Fruit fly (Drosophila melanogaster): ENCODE measurements around the gene Met.

Met gene

dm6 chrX:11622649-11623425 is 6.9 kb downstream of the Met start (continued):
- no peak for TF ChIP-seq gt (GFP tag; IDR thresholded peaks at IDR 0.05)
- no peak for TF ChIP-seq zf30C (GFP tag; optimal IDR thresholded peaks at IDR 0.05)
- peak; percentile 18 for TF ChIP-seq CG13894 (tag; optimal IDR thresholded peaks at IDR 0.05)
- TF ChIP-seq Tbp (GFP tag; optimal IDR thresholded peaks at IDR 0.05): no peak
- TF ChIP-seq CG14965 (GFP tag; optimal IDR thresholded peaks at IDR 0.05; ENCODE audit: borderline replicate concordance): no peak
- peak; percentile 51 for TF ChIP-seq CG17568 (GFP tag; optimal IDR thresholded peaks at IDR 0.05)
- TF ChIP-seq Dad (GFP tag; optimal IDR thresholded peaks at IDR 0.05): peak; percentile 65
- TF ChIP-seq Pdp1 (GFP tag; optimal IDR thresholded peaks at IDR 0.05): peak in 1 of 2 experiments; percentile 72
- no peak for TF ChIP-seq CG3065 (GFP tag; optimal IDR thresholded peaks at IDR 0.05)
- TF ChIP-seq so (GFP tag; IDR thresholded peaks at IDR 0.05): peak; percentile 65; the same call in 2 of the 3 replicates
- peak; percentile 53 for TF ChIP-seq ab (GFP tag; optimal IDR thresholded peaks at IDR 0.05)
- TF ChIP-seq MTF-1 (GFP tag; optimal IDR thresholded peaks at IDR 0.05; ENCODE audit: borderline replicate concordance): peak; percentile 56
- peak; percentile 90 for TF ChIP-seq slbo (GFP tag; IDR thresholded peaks at IDR 0.05)
- TF ChIP-seq CHES-1-like (GFP tag; optimal IDR thresholded peaks at IDR 0.05): peak; percentile 67
- peak; percentile 79 for TF ChIP-seq HLH3B (GFP tag; IDR thresholded peaks at IDR 0.05)
- TF ChIP-seq Dp (GFP tag; optimal IDR thresholded peaks at IDR 0.05): no peak
- peak; percentile 65 for TF ChIP-seq ems (GFP tag; optimal IDR thresholded peaks at IDR 0.05)
- peak; percentile 71 for TF ChIP-seq CG17385 (GFP tag; optimal IDR thresholded peaks at IDR 0.05)
- TF ChIP-seq CG3281 (GFP tag; optimal IDR thresholded peaks at IDR 0.05): peak; percentile 70
- TF ChIP-seq CG16863 (GFP tag; optimal IDR thresholded peaks at IDR 0.05): peak; percentile 67
- peak; percentile 42; the same call in 2 of the 3 replicates for TF ChIP-seq croc (GFP tag; conservative IDR thresholded peaks at IDR 0.05)
- TF ChIP-seq Lim3 (GFP tag; IDR thresholded peaks at IDR 0.05): no peak
- peak; percentile 79 for TF ChIP-seq CG32532 (GFP tag; IDR thresholded peaks at IDR 0.05)
- no peak for TF ChIP-seq CG30431 (GFP tag; optimal IDR thresholded peaks at IDR 0.05)
- TF ChIP-seq CG14050 (GFP tag; IDR thresholded peaks at IDR 0.05): peak; percentile 76
- TF ChIP-seq ftz-f1 (GFP tag; optimal IDR thresholded peaks at IDR 0.05): peak; percentile 0
- TF ChIP-seq da (GFP tag; optimal IDR thresholded peaks at IDR 0.05): no peak
- no peak for TF ChIP-seq CG17912 (GFP tag; optimal IDR thresholded peaks at IDR 0.05)
- TF ChIP-seq vfl (GFP tag; optimal IDR thresholded peaks at IDR 0.05): peak; percentile 57
- no peak for TF ChIP-seq sqz (GFP tag; optimal IDR thresholded peaks at IDR 0.05)
- peak; percentile 44; the same call in 1 of the 2 replicates for TF ChIP-seq peb (GFP tag; IDR thresholded peaks at IDR 0.05)
- TF ChIP-seq Dip2 (GFP tag; IDR thresholded peaks at IDR 0.05): no peak
- peak; percentile 77 for TF ChIP-seq grau (tag; optimal IDR thresholded peaks at IDR 0.05)
- peak; percentile 23 for TF ChIP-seq CG3838 (GFP tag; optimal IDR thresholded peaks at IDR 0.05)
- no peak for TF ChIP-seq fd64A (GFP tag; optimal IDR thresholded peaks at IDR 0.05)
- TF ChIP-seq Spps (tag; optimal IDR thresholded peaks at IDR 0.05): no peak
- no peak for TF ChIP-seq YL-1 (GFP tag; optimal IDR thresholded peaks at IDR 0.05)
- TF ChIP-seq CG12071 (GFP tag; optimal IDR thresholded peaks at IDR 0.05): peak; percentile 74
- peak; percentile 53 for TF ChIP-seq NC2β (GFP tag; optimal IDR thresholded peaks at IDR 0.05)
- TF ChIP-seq ssp (GFP tag; IDR thresholded peaks at IDR 0.05): peak; percentile 44
- no peak for TF ChIP-seq CG6791 (GFP tag; IDR thresholded peaks at IDR 0.05; ENCODE audit: partially characterized antibody)
- no peak for TF ChIP-seq gfzf (GFP tag; optimal IDR thresholded peaks at IDR 0.05)
- TF ChIP-seq dmrt99B (tag; optimal IDR thresholded peaks at IDR 0.05): peak; percentile 81
- TF ChIP-seq ato (GFP tag; IDR thresholded peaks at IDR 0.05; ENCODE audit: partially characterized antibody): no peak
- no peak for TF ChIP-seq vnd (GFP tag; IDR thresholded peaks at IDR 0.05; ENCODE audit: partially characterized antibody)
- no peak for TF ChIP-seq CG1832 (GFP tag; optimal IDR thresholded peaks at IDR 0.05)
- TF ChIP-seq Max (GFP tag; optimal IDR thresholded peaks at IDR 0.05): no peak
- TF ChIP-seq E2f2 (GFP tag; IDR thresholded peaks at IDR 0.05): peak; percentile 52; the same call in 1 of the 2 replicates
- TF ChIP-seq Sox102F (GFP tag; optimal IDR thresholded peaks at IDR 0.05): peak; percentile 79
